Worm (Caenorhabditis elegans) whole organism, L1 larva: ENCODE measurements around the gene mlp-1.

ENCODE experiments used
- C04F5.9 ChIP-seq: sonication (generic microtip); optimal IDR thresholded peaks from 2 replicates; lab custom pipeline; 2016; ENCODE audit warnings: missing genetic modification characterization, missing compliant biosample characterization
- C34B4.2 ChIP-seq: sonication (generic microtip); optimal IDR thresholded peaks from 2 replicates; lab custom pipeline; 2017; ENCODE audit warnings: mild to moderate bottlenecking, missing genetic modification characterization, missing compliant biosample characterization
- F16B12.6 ChIP-seq: fragments of 150-350 bp; optimal IDR thresholded peaks from 2 replicates; lab custom pipeline; 2014; ENCODE audit warnings: missing biosample characterization, missing genetic modification characterization
- Y116A8C.19 ChIP-seq: sonication (generic microtip); optimal IDR thresholded peaks from 2 replicates; lab custom pipeline; 2016; ENCODE audit warnings: missing compliant biosample characterization, missing genetic modification characterization, borderline replicate concordance
- blmp-1 ChIP-seq: fragments of 150-350 bp; optimal IDR thresholded peaks from 2 replicates; lab custom pipeline; 2014; ENCODE audit warnings: missing biosample characterization, missing genetic modification characterization
- ceh-82 ChIP-seq, 3 experiments: fragments of 150-350 bp in 1 of 3; sonication (generic microtip) in 2 of 3; optimal IDR thresholded peaks; 2 replicates each; lab custom pipeline; 2014 to 2017; ENCODE audit warnings: missing biosample characterization in 3 of 3, missing genetic modification characterization in 3 of 3
- dpl-1 ChIP-seq, 3 experiments: fragments of 150-350 bp in 2 of 3; sonication (generic microtip) in 1 of 3; optimal IDR thresholded peaks; 2 replicates each; lab custom pipeline; 2014 to 2017; ENCODE audit warnings: missing biosample characterization in 3 of 3, missing genetic modification characterization in 3 of 3, missing genetic modification reagents in 3 of 3
- dsc-1 ChIP-seq: sonication (generic microtip); optimal IDR thresholded peaks from 2 replicates; lab custom pipeline; 2016; ENCODE audit warnings: mild to moderate bottlenecking, missing genetic modification characterization, missing compliant biosample characterization
- egl-27 ChIP-seq, 2 experiments: fragments of 150-350 bp in 1 of 2; sonication (generic microtip); optimal IDR thresholded peaks; 3 replicates each; lab custom pipeline; 2017 to 2018; ENCODE audit warnings: missing biosample characterization in 2 of 2, missing genetic modification characterization in 2 of 2, missing genetic modification reagents in 2 of 2
- fkh-8 ChIP-seq: sonication (generic microtip); optimal IDR thresholded peaks from 2 replicates; lab custom pipeline; 2016; ENCODE audit warnings: mild to moderate bottlenecking, missing genetic modification characterization, missing compliant biosample characterization
- hlh-4 ChIP-seq: sonication (generic microtip); optimal IDR thresholded peaks from 2 replicates; lab custom pipeline; 2016; ENCODE audit warnings: mild to moderate bottlenecking, missing genetic modification characterization, missing compliant biosample characterization
- isw-1 ChIP-seq: fragments of 200-800 bp; sonication (Bioruptor generic); IDR thresholded peaks from 2 replicates; pipeline ENCODE4 v1.3.6; 2022; ENCODE audit warnings: missing genetic modification characterization, missing compliant biosample characterization
- lin-15B ChIP-seq: fragments of 150-350 bp; sonication (generic microtip); optimal IDR thresholded peaks from 3 replicates; lab custom pipeline; 2014; ENCODE audit warnings: missing biosample characterization, missing genetic modification characterization
- lin-35 ChIP-seq, 2 experiments: fragments of 150-350 bp; optimal IDR thresholded peaks; 2 replicates each; lab custom pipeline; 2014; ENCODE audit warnings: missing biosample characterization in 2 of 2, missing genetic modification characterization in 2 of 2, missing genetic modification reagents in 2 of 2
- lir-3 ChIP-seq: sonication (generic microtip); optimal IDR thresholded peaks from 2 replicates; lab custom pipeline; 2016; ENCODE audit warnings: mild to moderate bottlenecking, missing genetic modification characterization, moderate library complexity, missing compliant biosample characterization; ENCODE audit not compliant: poor library complexity
- lsy-2 ChIP-seq, 2 experiments: fragments of 150-350 bp; optimal IDR thresholded peaks; 2 replicates each; lab custom pipeline; 2014; ENCODE audit warnings: missing biosample characterization in 2 of 2, missing genetic modification characterization in 2 of 2
- mdl-1 ChIP-seq, 2 experiments: fragments of 150-350 bp; optimal IDR thresholded peaks; 2 replicates each; lab custom pipeline; 2014 to 2017; ENCODE audit warnings: missing biosample characterization in 2 of 2, missing genetic modification characterization in 2 of 2, inconsistent platforms in 1 of 2
- mef-2 ChIP-seq: fragments of 150-350 bp; optimal IDR thresholded peaks from 2 replicates; lab custom pipeline; 2014; ENCODE audit warnings: missing biosample characterization, missing genetic modification characterization
- nhr-11 ChIP-seq: fragments of 150-350 bp; optimal IDR thresholded peaks from 2 replicates; lab custom pipeline; 2014; ENCODE audit warnings: missing biosample characterization, missing genetic modification characterization
- nhr-19 ChIP-seq: fragments of 200-800 bp; sonication (Bioruptor generic); conservative IDR thresholded peaks from 2 replicates; pipeline ENCODE4 v1.3.6; 2022; ENCODE audit warnings: missing genetic modification characterization, missing compliant biosample characterization
- nhr-71 ChIP-seq: sonication (generic microtip); optimal IDR thresholded peaks from 2 replicates; lab custom pipeline; 2016; ENCODE audit warnings: mild to moderate bottlenecking, missing genetic modification characterization, moderate library complexity, missing compliant biosample characterization
- nhr-76 ChIP-seq: sonication (generic microtip); optimal IDR thresholded peaks from 2 replicates; lab custom pipeline; 2017; ENCODE audit warnings: missing biosample characterization, missing genetic modification characterization
- nhr-77 ChIP-seq: fragments of 150-350 bp; optimal IDR thresholded peaks from 2 replicates; lab custom pipeline; 2014; ENCODE audit warnings: missing biosample characterization, missing genetic modification characterization
- pax-3 ChIP-seq: fragments of 200-800 bp; sonication (Bioruptor generic); optimal IDR thresholded peaks from 2 replicates; lab custom pipeline; 2018; ENCODE audit warnings: mild to moderate bottlenecking, missing genetic modification characterization, moderate library complexity, missing compliant biosample characterization
- rnt-1 ChIP-seq: sonication (generic microtip); optimal IDR thresholded peaks from 2 replicates; lab custom pipeline; 2016; ENCODE audit warnings: mild to moderate bottlenecking, missing genetic modification characterization, moderate library complexity, missing compliant biosample characterization
- snu-23 ChIP-seq: sonication (generic microtip); optimal IDR thresholded peaks from 2 replicates; lab custom pipeline; 2016; ENCODE audit warnings: missing genetic modification characterization, missing compliant biosample characterization
- sptf-1 ChIP-seq: fragments of 150-350 bp; optimal IDR thresholded peaks from 2 replicates; lab custom pipeline; 2014; ENCODE audit warnings: missing biosample characterization, missing genetic modification characterization
- tbx-2 ChIP-seq: sonication (generic microtip); optimal IDR thresholded peaks from 2 replicates; lab custom pipeline; 2016; ENCODE audit warnings: missing genetic modification characterization, missing compliant biosample characterization
- unc-30 ChIP-seq: sonication (generic microtip); optimal IDR thresholded peaks from 2 replicates; lab custom pipeline; 2017; ENCODE audit warnings: missing biosample characterization, missing genetic modification characterization
- unc-86 ChIP-seq: sonication (generic microtip); optimal IDR thresholded peaks from 2 replicates; lab custom pipeline; 2016; ENCODE audit warnings: missing genetic modification characterization, missing compliant biosample characterization
- vab-15 ChIP-seq: sonication (generic microtip); optimal IDR thresholded peaks from 2 replicates; lab custom pipeline; 2017; ENCODE audit warnings: missing genotype, mild to moderate bottlenecking, missing genetic modification characterization, missing compliant biosample characterization
- ztf-11 ChIP-seq, 2 experiments: sonication (generic microtip); optimal IDR thresholded peaks; 2 replicates each; lab custom pipeline; 2016 to 2017; ENCODE audit warnings: missing genetic modification characterization in 2 of 2, missing biosample characterization in 1 of 2, missing compliant biosample characterization in 1 of 2

mlp-1 gene

ce11 chrIII:5922236-5922635 lies 52.6 kb downstream of the mlp-1 start (continued):
- TF ChIP-seq nhr-11, result no peak
- no peak for TF ChIP-seq lsy-2 (tag; optimal IDR thresholded peaks at IDR 0.05; lab: Kevin White, UChicago)
- no peak for TF ChIP-seq dsc-1
- peak in 1 of 2 experiments; percentile 40 for TF ChIP-seq lin-35 (GFP tag; optimal IDR thresholded peaks at IDR 0.05; lab: Kevin White, UChicago)
- TF ChIP-seq nhr-76 (tag; lab: Kevin White, UChicago), result no peak
- peak in 1 of 2 experiments; percentile 52 for TF ChIP-seq mdl-1 (tag; optimal IDR thresholded peaks at IDR 0.05; lab: Kevin White, UChicago)
- no peak for TF ChIP-seq unc-86 (tag; lab: Kevin White, UChicago)
- no peak for TF ChIP-seq lin-15B
- no peak for TF ChIP-seq sptf-1
- TF ChIP-seq rnt-1 (tag; lab: Kevin White, UChicago), result no peak
- TF ChIP-seq pax-3 (tag; lab: Kevin White, UChicago), result no peak
- TF ChIP-seq lir-3 (tag; lab: Kevin White, UChicago), result peak; percentile 5
- no peak for TF ChIP-seq Y116A8C.19
- TF ChIP-seq tbx-2, result peak; percentile 34
- no peak for TF ChIP-seq hlh-4 (tag; lab: Kevin White, UChicago)
- no peak for TF ChIP-seq vab-15 (tag; lab: Kevin White, UChicago)
- no peak for TF ChIP-seq unc-30 (tag; lab: Kevin White, UChicago)
- TF ChIP-seq blmp-1 (tag; lab: Kevin White, UChicago), result peak; percentile 71
- TF ChIP-seq nhr-19 (GFP tag; lab: Robert Waterston, UW), result peak; percentile 76
- TF ChIP-seq nhr-71 (tag; lab: Kevin White, UChicago), result peak; percentile 74
- TF ChIP-seq fkh-8 (tag; lab: Kevin White, UChicago), result no peak
- TF ChIP-seq snu-23 (GFP tag; lab: Kevin White, UChicago), result peak; percentile 63
- no peak for TF ChIP-seq nhr-77 (tag; lab: Kevin White, UChicago)
- TF ChIP-seq C34B4.2 (tag; lab: Kevin White, UChicago), result no peak
- no peak for TF ChIP-seq dpl-1 (GFP tag; optimal IDR thresholded peaks at IDR 0.05; lab: Kevin White, UChicago)
- no peak for TF ChIP-seq C04F5.9 (tag; lab: Kevin White, UChicago)
- no peak for TF ChIP-seq mef-2 (tag; lab: Kevin White, UChicago)
- TF ChIP-seq isw-1 (GFP tag; lab: Robert Waterston, UW), result no peak
- TF ChIP-seq ceh-82 (tag; optimal IDR thresholded peaks at IDR 0.05; lab: Kevin White, UChicago), result no peak
- no peak for TF ChIP-seq ztf-11 (tag; optimal IDR thresholded peaks at IDR 0.05; lab: Kevin White, UChicago)
- TF ChIP-seq egl-27 (tag; optimal IDR thresholded peaks at IDR 0.05; lab: Kevin White, UChicago), result no peak
- TF ChIP-seq F16B12.6, result no peak
